Worm (Caenorhabditis elegans): ENCODE measurements around the gene tcer-1.

ce11 chrII:7053649-7054048 lies 3.8 kb upstream of the tcer-1 start, which contains the start of gene ZK1127.4:
- TF ChIP-seq ama-1 (optimal IDR thresholded peaks at IDR 0.05) (no peak), tra-4 (tag; optimal IDR thresholded peaks at IDR 0.05) (no peak), hmg-4 (GFP tag; optimal IDR thresholded peaks at IDR 0.05) (no peak), ets-7 (tag; optimal IDR thresholded peaks at IDR 0.05) (no peak), flt-1 (GFP tag; IDR thresholded peaks at IDR 0.05) (no peak), hmbx-1 (tag; optimal IDR thresholded peaks at IDR 0.05) (no peak), ceh-13 (GFP tag; optimal IDR thresholded peaks at IDR 0.05) (no peak), B0310.2 (tag; optimal IDR thresholded peaks at IDR 0.05) (no peak), ceh-36 (tag; optimal IDR thresholded peaks at IDR 0.05) (no peak), scrt-1 (GFP tag; IDR thresholded peaks at IDR 0.05) (no peak), hnd-1 (tag; optimal IDR thresholded peaks at IDR 0.05) (no peak)
